Worm (Caenorhabditis elegans) whole organism, early embryonic: ENCODE measurements around the gene fbxb-3.
"Not testable (repeated sequence)": the region's sequence is repeated elsewhere in the genome, so short reads cannot be mapped to it uniquely, and the experiment has no call there.

Experiments
- ama-1 ChIP-seq: fragments of 150-350 bp; optimal IDR thresholded peaks from 2 replicates; lab custom pipeline; 2014
- ceh-36 ChIP-seq: sonication (generic microtip); optimal IDR thresholded peaks from 2 replicates; lab custom pipeline; 2016; ENCODE audit warnings: missing genetic modification characterization, inconsistent platforms, missing compliant biosample characterization
- ets-7 ChIP-seq: sonication (generic microtip); optimal IDR thresholded peaks from 2 replicates; lab custom pipeline; 2016; ENCODE audit warnings: missing genotype, missing genetic modification characterization, missing compliant biosample characterization
- flt-1 ChIP-seq: fragments of 200-800 bp; sonication (Bioruptor generic); IDR thresholded peaks from 2 replicates; pipeline ENCODE4 v1.3.6; 2022; ENCODE audit warnings: missing genetic modification characterization, missing compliant biosample characterization
- hmg-4 ChIP-seq: fragments of 200-800 bp; sonication (Bioruptor generic); optimal IDR thresholded peaks from 2 replicates; lab custom pipeline; 2018; ENCODE audit warnings: mild to moderate bottlenecking, missing genetic modification characterization, missing compliant biosample characterization
- scrt-1 ChIP-seq: fragments of 200-800 bp; sonication (Bioruptor generic); IDR thresholded peaks from 2 replicates; pipeline ENCODE4 v1.3.6; 2022; ENCODE audit warnings: missing genetic modification characterization, missing compliant biosample characterization

ce11 chrIV:11828012-11828411 lies 10.7 kb upstream of the fbxb-3 start, which contains the start of gene M117.6:
- TF ChIP-seq hmg-4; ama-1 (lab: Kevin White, UChicago); ceh-36 (tag; lab: Kevin White, UChicago); flt-1 (GFP tag; lab: Robert Waterston, UW); scrt-1; ets-7 (tag; lab: Kevin White, UChicago): not testable (repeated sequence)
